Worm (Caenorhabditis elegans): Measurements from ENCODE around the gene cyp-37A1.

DNA sequence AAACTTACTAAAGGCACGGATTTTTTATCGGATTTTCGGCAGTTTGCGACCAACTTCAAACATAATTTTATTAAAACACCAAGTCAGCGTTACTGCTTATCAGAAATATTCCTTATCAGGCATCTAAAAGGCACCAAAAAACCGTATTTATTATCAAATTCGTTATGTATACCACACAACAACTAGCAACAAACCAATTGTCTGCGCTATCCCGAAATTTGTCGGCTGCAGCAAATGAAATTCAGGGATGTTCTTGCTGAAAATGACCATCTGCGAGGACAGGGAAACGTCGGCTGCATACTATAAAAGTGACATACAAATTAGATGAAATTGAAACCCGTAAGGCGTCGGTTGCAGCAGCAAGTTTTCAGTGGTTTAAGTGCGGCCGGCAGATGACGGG, 18.8 kb downstream of the cyp-37A1 start:
- no peak for TF ChIP-seq nhr-11 (tag; optimal IDR thresholded peaks at IDR 0.05)
- no peak for TF ChIP-seq mec-3 (tag; optimal IDR thresholded peaks at IDR 0.05; ENCODE audit: borderline replicate concordance)
- TF ChIP-seq F13H6.1 (tag; optimal IDR thresholded peaks at IDR 0.05), result no peak
- no peak for TF ChIP-seq unc-3 (GFP tag; conservative IDR thresholded peaks at IDR 0.05)
- no peak for TF ChIP-seq unc-3 (tag; optimal IDR thresholded peaks at IDR 0.05)

Data from whole organism, late embryonic.